Worm (Caenorhabditis elegans) whole organism, young adult: Measurements from ENCODE around the gene C50C3.1.

Source experiments
- F39B2.1 ChIP-seq: fragments of 200-800 bp; sonication (Bioruptor generic); IDR thresholded peaks from 2 replicates; pipeline ENCODE4 v1.3.6; 2022; ENCODE audit warnings: missing genetic modification reagents, missing genetic modification characterization, missing compliant biosample characterization
- F49E8.2 ChIP-seq: sonication (generic microtip); optimal IDR thresholded peaks from 3 replicates; lab custom pipeline; 2017; ENCODE audit warnings: missing genetic modification characterization, mild to moderate bottlenecking, missing compliant biosample characterization, antibody characterized with exemption, moderate library complexity; ENCODE audit not compliant: insufficient read depth
- T07F8.4 ChIP-seq: sonication (generic microtip); optimal IDR thresholded peaks from 2 replicates; lab custom pipeline; 2016; ENCODE audit warnings: mild to moderate bottlenecking, missing genetic modification characterization, moderate library complexity, missing compliant biosample characterization
- bed-2 ChIP-seq: fragments of 200-800 bp; sonication (Bioruptor generic); IDR thresholded peaks from 2 replicates; pipeline ENCODE4 v1.3.6; 2022; ENCODE audit warnings: missing genetic modification reagents, missing genetic modification characterization, missing compliant biosample characterization
- ceh-40 ChIP-seq: fragments of 200-800 bp; sonication (Bioruptor generic); IDR thresholded peaks from 2 replicates; pipeline ENCODE4 v1.3.6; 2022; ENCODE audit warnings: missing genetic modification characterization, missing compliant biosample characterization
- him-1 ChIP-seq: sonication (generic microtip); optimal IDR thresholded peaks from 2 replicates; lab custom pipeline; 2016; ENCODE audit warnings: missing genotype, missing genetic modification reagents, missing genetic modification characterization, missing compliant biosample characterization
- lag-1 ChIP-seq: fragments of 200-800 bp; sonication (Bioruptor generic); IDR thresholded peaks from 2 replicates; pipeline ENCODE4 v1.3.6; 2022; ENCODE audit warnings: missing genetic modification reagents, missing genetic modification characterization, missing compliant biosample characterization
- nfya-1 ChIP-seq: sonication (generic microtip); optimal IDR thresholded peaks from 2 replicates; lab custom pipeline; 2017; ENCODE audit warnings: antibody characterized with exemption, missing compliant biosample characterization, missing genetic modification characterization, borderline replicate concordance; ENCODE audit not compliant: insufficient read depth
- nhr-120 ChIP-seq: fragments of 200-800 bp; sonication (Bioruptor generic); IDR thresholded peaks from 2 replicates; pipeline ENCODE4 v1.3.6; 2022; ENCODE audit warnings: missing genetic modification characterization, missing compliant biosample characterization
- pha-4 ChIP-seq: fragments of 150-350 bp; sonication (generic microtip); optimal IDR thresholded peaks from 2 replicates; lab custom pipeline; 2014; ENCODE audit warnings: missing biosample characterization, missing genetic modification reagents, missing genetic modification characterization
- snpc-1.3 ChIP-seq: sonication (generic microtip); optimal IDR thresholded peaks from 2 replicates; lab custom pipeline; 2017; ENCODE audit warnings: missing genetic modification characterization, mild to moderate bottlenecking, missing compliant biosample characterization, antibody characterized with exemption, moderate library complexity, missing genotype, missing genetic modification reagents; ENCODE audit not compliant: insufficient read depth
- unc-130 ChIP-seq: sonication (generic microtip); optimal IDR thresholded peaks from 2 replicates; lab custom pipeline; 2016; ENCODE audit warnings: missing genetic modification reagents, missing genetic modification characterization, missing compliant biosample characterization
- unc-62 ChIP-seq: fragments of 150-350 bp; optimal IDR thresholded peaks from 2 replicates; lab custom pipeline; 2014; ENCODE audit warnings: missing biosample characterization, missing genetic modification reagents, missing genetic modification characterization
- ztf-28 ChIP-seq: fragments of 200-800 bp; sonication (Bioruptor generic); IDR thresholded peaks from 2 replicates; pipeline ENCODE4 v1.3.6; 2022; ENCODE audit warnings: missing genetic modification reagents, missing genetic modification characterization, missing compliant biosample characterization

DNA sequence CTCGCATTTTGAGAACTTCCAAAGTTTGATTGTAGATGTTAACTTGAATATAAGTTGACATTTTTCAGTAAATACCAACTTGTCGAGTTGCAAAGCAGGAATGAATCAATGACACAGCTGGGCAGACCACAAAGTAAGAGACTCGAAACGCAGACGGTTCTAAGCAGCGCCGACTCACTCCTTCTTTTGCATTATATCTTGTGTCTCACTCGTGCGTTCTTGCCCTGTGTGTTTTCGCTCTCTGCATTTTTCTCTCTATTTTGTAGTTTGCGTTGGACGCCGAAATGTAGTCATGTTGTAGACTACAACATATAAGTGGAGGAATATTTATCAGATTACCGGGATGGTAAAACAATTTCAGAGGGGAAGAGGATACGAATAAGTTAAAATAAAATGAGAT, 51.0 kb downstream of the C50C3.1 start, which contains the start of gene C02F5.12:
- TF ChIP-seq him-1 (tag; lab: Kevin White, UChicago) = no peak
- no peak for TF ChIP-seq T07F8.4 (tag; lab: Kevin White, UChicago)
- TF ChIP-seq nfya-1 = no peak
- TF ChIP-seq F39B2.1 (GFP tag; lab: Robert Waterston, UW) = no peak
- TF ChIP-seq lag-1 = no peak
- no peak for TF ChIP-seq bed-2 (GFP tag; lab: Robert Waterston, UW)
- no peak for TF ChIP-seq unc-130
- no peak for TF ChIP-seq ztf-28 (GFP tag; lab: Robert Waterston, UW)
- no peak for TF ChIP-seq pha-4 (tag; lab: Kevin White, UChicago)
- TF ChIP-seq snpc-1.3 (tag; lab: Kevin White, UChicago) = no peak
- TF ChIP-seq ceh-40 (GFP tag; lab: Robert Waterston, UW) = no peak
- TF ChIP-seq F49E8.2 = no peak
- TF ChIP-seq nhr-120 (GFP tag; lab: Robert Waterston, UW) = no peak
- TF ChIP-seq unc-62 = no peak
